Fruit fly (Drosophila melanogaster) whole organism, embryonic: ENCODE results near the gene barc.

Experiments used
- Aef1 ChIP-seq: fragments of 200-800 bp; sonication (Bioruptor generic); IDR thresholded peaks from 3 replicates; pipeline ENCODE4 v1.3.6; 2022; ENCODE audit warnings: missing biosample characterization, missing genetic modification characterization
- Blimp-1 ChIP-seq: fragments of 200-800 bp; sonication (Bioruptor generic); optimal IDR thresholded peaks from 3 replicates; lab custom pipeline; 2018; ENCODE audit warnings: missing biosample characterization, missing genetic modification characterization, mild to moderate bottlenecking, moderate library complexity, missing genetic modification reagents
- CG11398 ChIP-seq: fragments of 200-800 bp; sonication (Bioruptor generic); optimal IDR thresholded peaks from 2 replicates; lab custom pipeline; 2016; ENCODE audit warnings: missing biosample characterization, missing genetic modification characterization
- CG12155 ChIP-seq: fragments of 200-800 bp; sonication (Bioruptor generic); optimal IDR thresholded peaks from 3 replicates; lab custom pipeline; 2016; ENCODE audit warnings: missing biosample characterization, missing genetic modification characterization
- CG12744 ChIP-seq: fragments of 200-800 bp; sonication (Bioruptor generic); optimal IDR thresholded peaks from 2 replicates; lab custom pipeline; 2016; ENCODE audit warnings: missing biosample characterization, missing genetic modification characterization
- CG1529 ChIP-seq: fragments of 200-800 bp; sonication (Bioruptor generic); optimal IDR thresholded peaks from 3 replicates; lab custom pipeline; 2018; ENCODE audit warnings: missing biosample characterization, missing genetic modification characterization
- CG17328 ChIP-seq: fragments of 200-800 bp; sonication (Bioruptor generic); IDR thresholded peaks from 2 replicates; pipeline ENCODE4 v1.3.6; 2022; ENCODE audit warnings: missing biosample characterization, missing genetic modification characterization
- CG17359 ChIP-seq: fragments of 200-800 bp; sonication (Bioruptor generic); optimal IDR thresholded peaks from 3 replicates; lab custom pipeline; 2018; ENCODE audit warnings: missing biosample characterization, mild to moderate bottlenecking, missing genetic modification characterization, moderate library complexity
- CG17361 ChIP-seq: fragments of 200-800 bp; sonication (Bioruptor generic); IDR thresholded peaks from 3 replicates; pipeline ENCODE4 v1.3.6; 2022; ENCODE audit warnings: missing biosample characterization, missing genetic modification characterization
- CG18476 ChIP-seq: fragments of 200-800 bp; sonication (Bioruptor generic); optimal IDR thresholded peaks from 2 replicates; lab custom pipeline; 2016; ENCODE audit warnings: missing biosample characterization, mild to moderate bottlenecking, missing genetic modification characterization
- CG30431 ChIP-seq: fragments of 200-800 bp; sonication (Bioruptor generic); optimal IDR thresholded peaks from 2 replicates; lab custom pipeline; 2017; ENCODE audit warnings: missing biosample characterization, missing genetic modification characterization
- CG3995 ChIP-seq: fragments of 200-800 bp; sonication (Bioruptor generic); optimal IDR thresholded peaks from 3 replicates; lab custom pipeline; 2016; ENCODE audit warnings: missing biosample characterization, missing genetic modification characterization
- CG6765 ChIP-seq: fragments of 200-800 bp; sonication (Bioruptor generic); optimal IDR thresholded peaks from 3 replicates; lab custom pipeline; 2017; ENCODE audit warnings: missing biosample characterization, mild to moderate bottlenecking, missing genetic modification characterization
- CG6854 ChIP-seq: fragments of 200-800 bp; sonication (Bioruptor generic); optimal IDR thresholded peaks from 3 replicates; lab custom pipeline; 2017; ENCODE audit warnings: missing biosample characterization, mild to moderate bottlenecking, missing genetic modification characterization
- CG7928 ChIP-seq: fragments of 200-800 bp; sonication (Bioruptor generic); optimal IDR thresholded peaks from 2 replicates; lab custom pipeline; 2017; ENCODE audit warnings: missing biosample characterization, mild to moderate bottlenecking, missing genetic modification characterization
- D19B ChIP-seq: fragments of 200-800 bp; sonication (Bioruptor generic); optimal IDR thresholded peaks from 2 replicates; lab custom pipeline; 2017; ENCODE audit warnings: missing biosample characterization, mild to moderate bottlenecking, missing genetic modification characterization
- Deaf1 ChIP-seq: fragments of 200-800 bp; optimal IDR thresholded peaks from 3 replicates; lab custom pipeline; 2019; ENCODE audit warnings: missing biosample characterization, mild to moderate bottlenecking, missing genetic modification characterization, moderate library complexity
- Dek ChIP-seq: fragments of 200-800 bp; sonication (Bioruptor generic); optimal IDR thresholded peaks from 3 replicates; lab custom pipeline; 2019; ENCODE audit warnings: missing biosample characterization, mild to moderate bottlenecking, missing genetic modification characterization, moderate library complexity
- Dip3 ChIP-seq: fragments of 200-800 bp; sonication (Bioruptor generic); optimal IDR thresholded peaks from 3 replicates; lab custom pipeline; 2016; ENCODE audit warnings: missing biosample characterization, missing genetic modification characterization
- Dll ChIP-seq: fragments of 200-800 bp; sonication (Bioruptor generic); IDR thresholded peaks from 4 replicates; pipeline ENCODE4 v1.3.6; 2022; ENCODE audit warnings: missing biosample characterization, missing genetic modification characterization; ENCODE audit not compliant: partially characterized antibody
- H15 ChIP-seq: fragments of 200-800 bp; sonication (Bioruptor generic); IDR thresholded peaks from 3 replicates; pipeline ENCODE4 v1.3.6; 2022; ENCODE audit warnings: missing biosample characterization, missing genetic modification characterization
- HHEX ChIP-seq: fragments of 200-800 bp; sonication (Bioruptor generic); optimal IDR thresholded peaks from 3 replicates; lab custom pipeline; 2017; ENCODE audit warnings: missing biosample characterization, mild to moderate bottlenecking, missing genetic modification characterization, missing genetic modification reagents
- Hr39 ChIP-seq: fragments of >200 bp; optimal IDR thresholded peaks from 2 replicates; lab custom pipeline; 2017
- Lim3 ChIP-seq: fragments of 200-800 bp; sonication (Bioruptor generic); IDR thresholded peaks from 2 replicates; pipeline ENCODE4 v1.3.6; 2022; ENCODE audit warnings: missing biosample characterization, missing genetic modification characterization
- Ravus ChIP-seq: fragments of 200-800 bp; sonication (Bioruptor generic); IDR thresholded peaks from 2 replicates; pipeline ENCODE4 v1.3.6; 2022; ENCODE audit warnings: missing biosample characterization, missing genetic modification characterization
- Spps ChIP-seq: fragments of 200-800 bp; sonication (Bioruptor generic); optimal IDR thresholded peaks from 2 replicates; lab custom pipeline; 2018; ENCODE audit warnings: missing biosample characterization, mild to moderate bottlenecking, missing genetic modification characterization
- ap ChIP-seq: fragments of 200-800 bp; sonication (Bioruptor generic); IDR thresholded peaks from 2 replicates; pipeline ENCODE4 v1.3.6; 2022; ENCODE audit warnings: missing biosample characterization, missing genetic modification characterization
- bab2 ChIP-seq: fragments of 200-800 bp; sonication (Bioruptor generic); optimal IDR thresholded peaks from 2 replicates; lab custom pipeline; 2016; ENCODE audit warnings: missing biosample characterization, missing genetic modification characterization
- bbx ChIP-seq: fragments of 200-800 bp; sonication (Bioruptor generic); IDR thresholded peaks from 2 replicates; pipeline ENCODE4 v1.3.6; 2022; ENCODE audit warnings: missing biosample characterization, missing genetic modification characterization; ENCODE audit not compliant: partially characterized antibody
- chm ChIP-seq: fragments of 200-800 bp; sonication (Bioruptor generic); IDR thresholded peaks from 2 replicates; pipeline ENCODE4 v1.3.6; 2022; ENCODE audit warnings: missing biosample characterization, missing genetic modification characterization
- chn ChIP-seq: fragments of 200-800 bp; sonication (Bioruptor generic); optimal IDR thresholded peaks from 2 replicates; lab custom pipeline; 2016; ENCODE audit warnings: missing biosample characterization, missing genetic modification characterization
- ci ChIP-seq: fragments of 200-800 bp; sonication (Bioruptor generic); IDR thresholded peaks from 3 replicates; pipeline ENCODE4 v1.3.6; 2022; ENCODE audit warnings: missing biosample characterization, missing genetic modification characterization
- fd64A ChIP-seq: fragments of 200-800 bp; sonication (Bioruptor generic); optimal IDR thresholded peaks from 3 replicates; lab custom pipeline; 2018; ENCODE audit warnings: missing biosample characterization, mild to moderate bottlenecking, missing genetic modification characterization
- grau ChIP-seq: fragments of 200-800 bp; optimal IDR thresholded peaks from 3 replicates; lab custom pipeline; 2019; ENCODE audit warnings: missing biosample characterization, mild to moderate bottlenecking, missing genetic modification characterization, moderate library complexity
- h ChIP-seq: fragments of >200 bp; optimal IDR thresholded peaks from 2 replicates; lab custom pipeline; 2017
- hbn ChIP-seq: fragments of 200-800 bp; sonication (Bioruptor generic); IDR thresholded peaks from 2 replicates; pipeline ENCODE4 v1.3.6; 2022; ENCODE audit warnings: missing biosample characterization, missing genetic modification characterization; ENCODE audit not compliant: partially characterized antibody
- jigr1 ChIP-seq: fragments of 200-800 bp; sonication (Bioruptor generic); IDR thresholded peaks from 3 replicates; pipeline ENCODE4 v1.3.6; 2022; ENCODE audit warnings: missing biosample characterization, missing genetic modification characterization
- kay ChIP-seq: fragments of 200-800 bp; sonication (Bioruptor generic); optimal IDR thresholded peaks from 2 replicates; lab custom pipeline; 2016; ENCODE audit warnings: missing biosample characterization, missing genetic modification characterization
- lola ChIP-seq, 3 experiments: fragments of >200 bp in 2 of 3; fragments of 200-800 bp in 1 of 3; sonication (Bioruptor generic) in 1 of 3; optimal IDR thresholded peaks; 2 replicates each; lab custom pipeline; 2017 to 2019; ENCODE audit warnings: missing biosample characterization in 3 of 3, missing genetic modification characterization in 3 of 3, mild to moderate bottlenecking in 1 of 3, moderate library complexity in 1 of 3
- lov ChIP-seq, 2 experiments: fragments of 200-800 bp in 1 of 2; fragments of >200 bp in 1 of 2; sonication (Bioruptor generic) in 1 of 2; IDR thresholded peaks in 1 of 2; optimal IDR thresholded peaks in 1 of 2; 2 replicates in 1 of 2; 3 replicates in 1 of 2; pipeline versions ENCODE4 v1.3.6 to Lab custom; 2017 to 2022; ENCODE audit warnings: missing biosample characterization in 1 of 2, missing genetic modification characterization in 1 of 2
- odd ChIP-seq: fragments of 200-800 bp; sonication (Bioruptor generic); optimal IDR thresholded peaks from 2 replicates; lab custom pipeline; 2017; ENCODE audit warnings: missing biosample characterization, mild to moderate bottlenecking, missing genetic modification characterization
- p53 ChIP-seq: fragments of 200-800 bp; sonication (Bioruptor generic); optimal IDR thresholded peaks from 2 replicates; lab custom pipeline; 2016; ENCODE audit warnings: missing biosample characterization, missing genetic modification characterization
- pan ChIP-seq, 4 experiments: fragments of >200 bp in 3 of 4; fragments of 200-800 bp in 1 of 4; sonication (Bioruptor generic) in 1 of 4; optimal IDR thresholded peaks in 3 of 4; IDR thresholded peaks in 1 of 4; 2 replicates each; pipeline versions ENCODE4 v1.3.6 to Lab custom; 2017 to 2022; ENCODE audit warnings: missing biosample characterization in 2 of 4, missing genetic modification characterization in 2 of 4, mixed read lengths in 1 of 4
- pfk ChIP-seq: fragments of 200-800 bp; sonication (Bioruptor generic); optimal IDR thresholded peaks from 2 replicates; lab custom pipeline; 2018; ENCODE audit warnings: missing biosample characterization, mild to moderate bottlenecking, missing genetic modification characterization, moderate library complexity
- ro ChIP-seq: fragments of 200-800 bp; sonication (Bioruptor generic); IDR thresholded peaks from 2 replicates; pipeline ENCODE4 v1.3.6; 2022; ENCODE audit warnings: missing biosample characterization, missing genetic modification characterization
- seq ChIP-seq: fragments of 200-800 bp; sonication (Bioruptor generic); IDR thresholded peaks from 2 replicates; pipeline ENCODE4 v1.3.6; 2022; ENCODE audit warnings: missing biosample characterization, missing genetic modification characterization
- tap ChIP-seq: fragments of 200-800 bp; optimal IDR thresholded peaks from 3 replicates; lab custom pipeline; 2019; ENCODE audit warnings: missing biosample characterization, mild to moderate bottlenecking, missing genetic modification characterization, moderate library complexity
- tin ChIP-seq: fragments of 200-800 bp; sonication (Bioruptor generic); optimal IDR thresholded peaks from 3 replicates; lab custom pipeline; 2016; ENCODE audit warnings: missing biosample characterization, missing genetic modification characterization
- twi ChIP-seq: fragments of 200-800 bp; optimal IDR thresholded peaks from 2 replicates; lab custom pipeline; 2019; ENCODE audit warnings: missing biosample characterization, mild to moderate bottlenecking, missing genetic modification characterization, moderate library complexity
- vfl ChIP-seq: fragments of 200-800 bp; sonication (Bioruptor generic); optimal IDR thresholded peaks from 2 replicates; lab custom pipeline; 2016; ENCODE audit warnings: missing biosample characterization, missing genetic modification characterization
- wdn ChIP-seq: fragments of 200-800 bp; sonication (Bioruptor generic); IDR thresholded peaks from 2 replicates; pipeline ENCODE4 v1.3.6; 2022; ENCODE audit warnings: missing biosample characterization, missing genetic modification characterization
- wor ChIP-seq: fragments of 200-800 bp; sonication (Bioruptor generic); IDR thresholded peaks from 2 replicates; pipeline ENCODE4 v1.3.6; 2022; ENCODE audit warnings: missing biosample characterization, missing genetic modification characterization

Gene barc

DNA sequence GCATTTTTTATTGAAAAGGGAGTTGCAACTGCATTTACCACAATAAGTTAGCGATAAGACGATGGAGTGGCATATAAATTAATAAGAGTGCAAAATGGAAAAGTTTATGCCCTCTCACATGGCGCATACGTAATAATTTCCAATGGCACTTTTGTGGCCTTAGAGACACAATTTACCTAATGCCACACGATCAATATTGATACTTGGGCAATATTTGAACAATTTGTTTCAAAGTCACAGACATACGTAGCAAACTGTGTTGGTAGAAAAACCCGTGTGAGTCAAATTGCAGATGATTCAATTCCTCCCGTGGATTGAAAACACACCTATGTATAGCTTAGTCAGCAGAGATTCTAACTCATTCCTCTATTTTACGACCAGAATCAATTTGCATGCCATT is 20.8 kb downstream of the barc start (continued):
- TF ChIP-seq CG17328 (no peak), kay (GFP tag; lab: Kevin White, UChicago) (no peak), Spps (no peak), pan (optimal IDR thresholded peaks at IDR 0.05; lab: Kevin White, UChicago) (no peak), pan (GFP tag; optimal IDR thresholded peaks at IDR 0.05 in 1 of 2, IDR thresholded peaks at IDR 0.05 in 1 of 2) (peak in 1 of 2 experiments; percentile 8), jigr1 (GFP tag; lab: Robert Waterston, UW) (no peak), p53 (GFP tag; lab: Kevin White, UChicago) (peak; percentile 45), h (lab: Kevin White, UChicago) (no peak), ro (GFP tag; lab: Robert Waterston, UW) (no peak), Dip3 (GFP tag; lab: Kevin White, UChicago) (no peak), lov (optimal IDR thresholded peaks at IDR 0.05; lab: Kevin White, UChicago) (no peak), lov (GFP tag; IDR thresholded peaks at IDR 0.05; lab: Robert Waterston, UW) (no peak), CG6765 (GFP tag; lab: Kevin White, UChicago) (peak; percentile 41), tin (GFP tag; lab: Kevin White, UChicago) (no peak), odd (GFP tag; lab: Kevin White, UChicago) (peak; percentile 32), Dll (GFP tag; lab: Robert Waterston, UW) (no peak), fd64A (GFP tag; lab: Kevin White, UChicago) (peak; percentile 16), wor (GFP tag; lab: Robert Waterston, UW) (no peak), CG12155 (GFP tag; lab: Kevin White, UChicago) (no peak), CG3995 (GFP tag; lab: Kevin White, UChicago) (no peak), ap (no peak), Blimp-1 (GFP tag; lab: Kevin White, UChicago) (peak; percentile 5), twi (no peak), CG12744 (GFP tag; lab: Kevin White, UChicago) (no peak), Ravus (GFP tag; lab: Robert Waterston, UW) (no peak), seq (GFP tag; lab: Robert Waterston, UW) (peak; percentile 34; the same call in 1 of the 2 replicates), D19B (GFP tag; lab: Kevin White, UChicago) (no peak), CG30431 (GFP tag; lab: Kevin White, UChicago) (no peak), bbx (no peak), chn (GFP tag; lab: Kevin White, UChicago) (no peak), CG6854 (peak; percentile 51), hbn (no peak), pfk (GFP tag; lab: Kevin White, UChicago) (no peak), wdn (GFP tag; lab: Robert Waterston, UW) (no peak), H15 (GFP tag; lab: Robert Waterston, UW) (no peak), bab2 (GFP tag; lab: Kevin White, UChicago) (no peak), grau (tag; lab: Kevin White, UChicago) (no peak), tap (tag; lab: Kevin White, UChicago) (peak; percentile 25), Lim3 (no peak), Hr39 (lab: Kevin White, UChicago) (no peak), Dek (tag; lab: Kevin White, UChicago) (no peak), ci (GFP tag; lab: Robert Waterston, UW) (0 out of 3 replicates have a peak, but pooled peaks have one; percentile 39), CG18476 (GFP tag; lab: Kevin White, UChicago) (no peak), CG17359 (tag; lab: Kevin White, UChicago) (peak; percentile 38), lola (GFP tag; optimal IDR thresholded peaks at IDR 0.05; lab: Kevin White, UChicago) (no peak), CG1529 (GFP tag; lab: Kevin White, UChicago) (no peak), CG11398 (GFP tag; lab: Kevin White, UChicago) (no peak), HHEX (GFP tag; lab: Kevin White, UChicago) (peak; percentile 58), Aef1 (GFP tag; lab: Robert Waterston, UW) (no peak), vfl (no peak), CG7928 (GFP tag; lab: Kevin White, UChicago) (no peak), CG17361 (no peak), Deaf1 (tag; lab: Kevin White, UChicago) (no peak), chm (GFP tag; lab: Robert Waterston, UW) (no peak)
